Worm (Caenorhabditis elegans) whole organism, L1 larva: ENCODE measurements around the gene ZK470.4.

Experiments
- C16A3.4 ChIP-seq: fragments of 150-350 bp; optimal IDR thresholded peaks from 2 replicates; lab custom pipeline; 2014; ENCODE audit warnings: missing biosample characterization, missing genetic modification characterization
- C34B4.2 ChIP-seq: sonication (generic microtip); optimal IDR thresholded peaks from 2 replicates; lab custom pipeline; 2017; ENCODE audit warnings: mild to moderate bottlenecking, missing genetic modification characterization, missing compliant biosample characterization
- aly-2 ChIP-seq: fragments of 150-350 bp; optimal IDR thresholded peaks from 2 replicates; lab custom pipeline; 2014; ENCODE audit warnings: missing biosample characterization, missing genetic modification characterization
- ama-1 ChIP-seq: fragments of 150-350 bp; optimal IDR thresholded peaks from 2 replicates; lab custom pipeline; 2014
- blmp-1 ChIP-seq: fragments of 150-350 bp; optimal IDR thresholded peaks from 2 replicates; lab custom pipeline; 2014; ENCODE audit warnings: missing biosample characterization, missing genetic modification characterization
- ceh-8 ChIP-seq: fragments of 200-800 bp; sonication (Bioruptor generic); optimal IDR thresholded peaks from 2 replicates; lab custom pipeline; 2018; ENCODE audit warnings: mild to moderate bottlenecking, missing genetic modification characterization, moderate library complexity, missing compliant biosample characterization
- ceh-88 ChIP-seq: fragments of 200-800 bp; sonication (Bioruptor generic); IDR thresholded peaks from 2 replicates; pipeline ENCODE4 v1.3.6; 2022; ENCODE audit warnings: missing genetic modification characterization, missing compliant biosample characterization
- ces-1 ChIP-seq: fragments of 150-350 bp; optimal IDR thresholded peaks from 2 replicates; lab custom pipeline; 2014; ENCODE audit warnings: missing biosample characterization, missing genetic modification reagents, missing genetic modification characterization
- dpl-1 ChIP-seq, 3 experiments: fragments of 150-350 bp in 2 of 3; sonication (generic microtip) in 1 of 3; optimal IDR thresholded peaks; 2 replicates each; lab custom pipeline; 2014 to 2017; ENCODE audit warnings: missing biosample characterization in 3 of 3, missing genetic modification characterization in 3 of 3, missing genetic modification reagents in 3 of 3
- dsc-1 ChIP-seq: sonication (generic microtip); optimal IDR thresholded peaks from 2 replicates; lab custom pipeline; 2016; ENCODE audit warnings: mild to moderate bottlenecking, missing genetic modification characterization, missing compliant biosample characterization
- efl-1 ChIP-seq, 4 experiments: fragments of 150-350 bp; optimal IDR thresholded peaks in 3 of 4; peaks in 1 of 4; 1 replicate in 1 of 4; 2 replicates in 3 of 4; lab custom pipeline; 2014; ENCODE audit warnings: missing biosample characterization in 2 of 4, missing genetic modification characterization in 2 of 4, missing genetic modification reagents in 2 of 4
- efl-3 ChIP-seq: fragments of 200-800 bp; sonication (Bioruptor generic); optimal IDR thresholded peaks from 2 replicates; lab custom pipeline; 2018; ENCODE audit warnings: mild to moderate bottlenecking, missing genetic modification characterization, missing compliant biosample characterization
- egl-13 ChIP-seq: sonication (generic microtip); optimal IDR thresholded peaks from 2 replicates; lab custom pipeline; 2016; ENCODE audit warnings: missing genotype, missing genetic modification reagents, missing genetic modification characterization, missing compliant biosample characterization
- egl-27 ChIP-seq, 2 experiments: fragments of 150-350 bp in 1 of 2; sonication (generic microtip); optimal IDR thresholded peaks; 3 replicates each; lab custom pipeline; 2017 to 2018; ENCODE audit warnings: missing biosample characterization in 2 of 2, missing genetic modification characterization in 2 of 2, missing genetic modification reagents in 2 of 2
- elt-2 ChIP-seq: sonication (generic microtip); optimal IDR thresholded peaks from 2 replicates; lab custom pipeline; 2016; ENCODE audit warnings: missing genetic modification characterization, mild to moderate bottlenecking, inconsistent platforms, missing compliant biosample characterization, missing genetic modification reagents
- elt-3 ChIP-seq, 6 experiments: fragments of 150-350 bp in 1 of 6; sonication (generic microtip); optimal IDR thresholded peaks; 2 replicates each; lab custom pipeline; 2017 to 2018; ENCODE audit warnings: missing biosample characterization in 6 of 6, missing genetic modification characterization in 6 of 6, inconsistent platforms in 1 of 6
- fkh-4 ChIP-seq: sonication (generic microtip); optimal IDR thresholded peaks from 2 replicates; lab custom pipeline; 2016; ENCODE audit warnings: missing compliant biosample characterization, missing genetic modification characterization, borderline replicate concordance
- hpl-2 ChIP-seq: fragments of 150-350 bp; optimal IDR thresholded peaks from 2 replicates; lab custom pipeline; 2014; ENCODE audit warnings: missing biosample characterization, missing genetic modification reagents, missing genetic modification characterization
- isw-1 ChIP-seq: fragments of 200-800 bp; sonication (Bioruptor generic); IDR thresholded peaks from 2 replicates; pipeline ENCODE4 v1.3.6; 2022; ENCODE audit warnings: missing genetic modification characterization, missing compliant biosample characterization
- lin-13 ChIP-seq: fragments of 150-350 bp; optimal IDR thresholded peaks from 2 replicates; lab custom pipeline; 2014; ENCODE audit warnings: missing biosample characterization, missing genetic modification reagents, missing genetic modification characterization
- lin-14 ChIP-seq: fragments of 200-800 bp; sonication (Bioruptor generic); optimal IDR thresholded peaks from 2 replicates; lab custom pipeline; 2018; ENCODE audit warnings: mild to moderate bottlenecking, missing genetic modification characterization, moderate library complexity, missing compliant biosample characterization
- lin-35 ChIP-seq, 2 experiments: fragments of 150-350 bp; optimal IDR thresholded peaks; 2 replicates each; lab custom pipeline; 2014; ENCODE audit warnings: missing biosample characterization in 2 of 2, missing genetic modification characterization in 2 of 2, missing genetic modification reagents in 2 of 2
- lin-39 ChIP-seq: fragments of 150-350 bp; optimal IDR thresholded peaks from 2 replicates; lab custom pipeline; 2014; ENCODE audit warnings: missing biosample characterization, missing genetic modification reagents, missing genetic modification characterization
- lir-3 ChIP-seq: sonication (generic microtip); optimal IDR thresholded peaks from 2 replicates; lab custom pipeline; 2016; ENCODE audit warnings: mild to moderate bottlenecking, missing genetic modification characterization, moderate library complexity, missing compliant biosample characterization; ENCODE audit not compliant: poor library complexity
- lsy-2 ChIP-seq, 2 experiments: fragments of 150-350 bp; optimal IDR thresholded peaks; 2 replicates each; lab custom pipeline; 2014; ENCODE audit warnings: missing biosample characterization in 2 of 2, missing genetic modification characterization in 2 of 2
- mdl-1 ChIP-seq, 2 experiments: fragments of 150-350 bp; optimal IDR thresholded peaks; 2 replicates each; lab custom pipeline; 2014 to 2017; ENCODE audit warnings: missing biosample characterization in 2 of 2, missing genetic modification characterization in 2 of 2, inconsistent platforms in 1 of 2
- mef-2 ChIP-seq: fragments of 150-350 bp; optimal IDR thresholded peaks from 2 replicates; lab custom pipeline; 2014; ENCODE audit warnings: missing biosample characterization, missing genetic modification characterization
- mep-1 ChIP-seq: fragments of 150-350 bp; optimal IDR thresholded peaks from 2 replicates; lab custom pipeline; 2014; ENCODE audit warnings: missing biosample characterization, missing genetic modification characterization
- nhr-11 ChIP-seq: fragments of 150-350 bp; optimal IDR thresholded peaks from 2 replicates; lab custom pipeline; 2014; ENCODE audit warnings: missing biosample characterization, missing genetic modification characterization
- nhr-12 ChIP-seq: sonication (generic microtip); optimal IDR thresholded peaks from 2 replicates; lab custom pipeline; 2017; ENCODE audit warnings: missing biosample characterization, missing genetic modification characterization
- nhr-20 ChIP-seq: sonication (generic microtip); optimal IDR thresholded peaks from 2 replicates; lab custom pipeline; 2016; ENCODE audit warnings: mild to moderate bottlenecking, missing genetic modification characterization, missing compliant biosample characterization
- nhr-28 ChIP-seq: fragments of 150-350 bp; optimal IDR thresholded peaks from 2 replicates; lab custom pipeline; 2014; ENCODE audit warnings: missing biosample characterization, missing genetic modification characterization
- nhr-47 ChIP-seq: sonication (generic microtip); optimal IDR thresholded peaks from 2 replicates; lab custom pipeline; 2016; ENCODE audit warnings: mild to moderate bottlenecking, missing genetic modification characterization, moderate library complexity, missing compliant biosample characterization
- nhr-71 ChIP-seq: sonication (generic microtip); optimal IDR thresholded peaks from 2 replicates; lab custom pipeline; 2016; ENCODE audit warnings: mild to moderate bottlenecking, missing genetic modification characterization, moderate library complexity, missing compliant biosample characterization
- nhr-84 ChIP-seq: sonication (generic microtip); optimal IDR thresholded peaks from 2 replicates; lab custom pipeline; 2017; ENCODE audit warnings: missing biosample characterization, missing genetic modification characterization
- nhr-90 ChIP-seq: sonication (generic microtip); optimal IDR thresholded peaks from 2 replicates; lab custom pipeline; 2016; ENCODE audit warnings: mild to moderate bottlenecking, missing genetic modification characterization, missing compliant biosample characterization; ENCODE audit not compliant: poor library complexity
- pag-3 ChIP-seq: sonication (generic microtip); optimal IDR thresholded peaks from 2 replicates; lab custom pipeline; 2017; ENCODE audit warnings: missing genetic modification characterization, mild to moderate bottlenecking, missing compliant biosample characterization, antibody characterized with exemption, borderline replicate concordance; ENCODE audit not compliant: insufficient read depth
- pqm-1 ChIP-seq: sonication (generic microtip); optimal IDR thresholded peaks from 3 replicates; lab custom pipeline; 2017; ENCODE audit warnings: missing biosample characterization, missing genetic modification characterization
- rnt-1 ChIP-seq: sonication (generic microtip); optimal IDR thresholded peaks from 2 replicates; lab custom pipeline; 2016; ENCODE audit warnings: mild to moderate bottlenecking, missing genetic modification characterization, moderate library complexity, missing compliant biosample characterization
- skn-1 ChIP-seq: fragments of 150-350 bp; optimal IDR thresholded peaks from 2 replicates; lab custom pipeline; 2014; ENCODE audit warnings: missing biosample characterization, missing genetic modification characterization
- snpc-4 ChIP-seq: fragments of 150-350 bp; optimal IDR thresholded peaks from 2 replicates; lab custom pipeline; 2014; ENCODE audit warnings: missing biosample characterization, missing genetic modification characterization
- snu-23 ChIP-seq: sonication (generic microtip); optimal IDR thresholded peaks from 2 replicates; lab custom pipeline; 2016; ENCODE audit warnings: missing genetic modification characterization, missing compliant biosample characterization
- sox-4 ChIP-seq: sonication (generic microtip); optimal IDR thresholded peaks from 2 replicates; lab custom pipeline; 2016; ENCODE audit warnings: missing genetic modification characterization, missing compliant biosample characterization
- sptf-1 ChIP-seq: fragments of 150-350 bp; optimal IDR thresholded peaks from 2 replicates; lab custom pipeline; 2014; ENCODE audit warnings: missing biosample characterization, missing genetic modification characterization
- swsn-7 ChIP-seq: sonication (generic microtip); optimal IDR thresholded peaks from 2 replicates; lab custom pipeline; 2016; ENCODE audit warnings: missing genetic modification characterization, missing compliant biosample characterization
- tbx-2 ChIP-seq: sonication (generic microtip); optimal IDR thresholded peaks from 2 replicates; lab custom pipeline; 2016; ENCODE audit warnings: missing genetic modification characterization, missing compliant biosample characterization
- vab-15 ChIP-seq: sonication (generic microtip); optimal IDR thresholded peaks from 2 replicates; lab custom pipeline; 2017; ENCODE audit warnings: missing genotype, mild to moderate bottlenecking, missing genetic modification characterization, missing compliant biosample characterization
- zag-1 ChIP-seq: fragments of 150-350 bp; optimal IDR thresholded peaks from 2 replicates; lab custom pipeline; 2014; ENCODE audit warnings: missing biosample characterization, missing genetic modification characterization
- ztf-4 ChIP-seq: fragments of 150-350 bp; optimal IDR thresholded peaks from 2 replicates; lab custom pipeline; 2014; ENCODE audit warnings: missing biosample characterization, missing genetic modification characterization

Gene ZK470.4

DNA sequence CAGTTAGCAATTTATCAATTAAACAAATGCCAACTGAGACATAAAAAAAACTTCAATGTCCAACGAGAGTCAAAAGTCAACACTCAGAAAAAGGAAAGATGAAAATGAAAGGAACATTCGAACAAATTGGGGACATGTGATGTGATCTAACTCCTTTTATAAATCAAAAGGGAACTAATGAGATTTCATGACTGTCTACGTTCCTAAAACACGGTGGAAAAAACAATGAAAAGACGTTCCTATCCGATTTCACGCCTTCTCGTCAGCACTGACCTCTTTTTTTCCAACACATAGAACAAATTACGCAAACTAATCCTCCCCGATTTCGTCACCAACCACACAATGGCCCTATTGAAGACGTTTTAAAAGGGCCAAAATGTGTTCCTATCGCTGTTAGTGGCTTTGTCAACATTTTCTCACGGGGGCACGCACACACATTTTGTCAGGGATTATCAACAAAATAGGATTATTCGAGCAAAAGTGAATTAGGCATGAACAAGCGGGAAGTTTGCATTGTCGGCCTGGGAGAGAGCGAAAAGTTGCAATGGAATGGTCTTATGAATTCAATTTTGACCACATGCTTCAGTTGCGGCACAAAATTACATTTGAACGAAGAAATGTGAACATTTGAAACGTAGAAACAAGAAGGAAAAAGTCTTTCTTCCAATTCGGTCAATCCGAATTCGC, 19.8 kb upstream of the ZK470.4 start:
- TF ChIP-seq nhr-47 (tag; lab: Kevin White, UChicago) = no peak
- peak; percentile 13 for TF ChIP-seq lin-14
- no peak for TF ChIP-seq efl-1 (optimal IDR thresholded peaks at IDR 0.05; lab: Kevin White, UChicago)
- peak in 1 of 2 experiments; percentile 60 for TF ChIP-seq efl-1 (GFP tag; optimal IDR thresholded peaks at IDR 0.05 in 1 of 2; lab: Kevin White, UChicago)
- no peak for TF ChIP-seq ztf-4 (tag; lab: Kevin White, UChicago)
- peak; percentile 32 for TF ChIP-seq blmp-1 (tag; lab: Kevin White, UChicago)

DNA sequence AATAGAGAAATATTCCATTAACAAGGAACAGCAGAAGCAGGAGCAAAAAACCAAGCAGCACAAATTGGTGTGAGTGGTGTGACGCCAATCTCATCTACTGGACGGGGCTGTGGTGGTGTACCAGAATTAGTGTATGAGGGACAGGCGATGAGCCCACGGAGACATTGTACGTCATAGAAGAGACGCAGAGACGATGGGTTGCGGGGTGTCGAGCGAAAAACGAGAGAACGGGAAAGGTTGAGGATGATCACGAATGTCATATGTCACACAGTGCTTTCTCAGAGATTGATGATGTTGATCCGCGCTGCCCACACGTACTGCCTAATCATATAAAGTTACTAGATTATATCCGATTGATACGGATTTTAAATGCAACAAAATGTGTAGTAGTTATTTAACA, 18.3 kb upstream of the ZK470.4 start:
- TF ChIP-seq lin-35 (GFP tag; optimal IDR thresholded peaks at IDR 0.05; lab: Kevin White, UChicago) (peak in 1 of 2 experiments; percentile 8), lsy-2 (tag; optimal IDR thresholded peaks at IDR 0.05; lab: Kevin White, UChicago) (no peak), fkh-4 (tag; lab: Kevin White, UChicago) (no peak), dsc-1 (peak; percentile 67), nhr-28 (tag; lab: Kevin White, UChicago) (no peak), tbx-2 (tag; lab: Kevin White, UChicago) (peak; percentile 26), ceh-88 (no peak), nhr-11 (tag; lab: Kevin White, UChicago) (no peak), snu-23 (GFP tag; lab: Kevin White, UChicago) (peak; percentile 50), C16A3.4 (tag; lab: Kevin White, UChicago) (no peak), nhr-84 (tag; lab: Kevin White, UChicago) (no peak), swsn-7 (no peak), nhr-47 (tag; lab: Kevin White, UChicago) (peak; percentile 31), isw-1 (GFP tag; lab: Robert Waterston, UW) (no peak), rnt-1 (tag; lab: Kevin White, UChicago) (peak; percentile 62), dpl-1 (GFP tag; optimal IDR thresholded peaks at IDR 0.05; lab: Kevin White, UChicago) (no peak), skn-1 (tag; lab: Kevin White, UChicago) (peak; percentile 22), sptf-1 (tag; lab: Kevin White, UChicago) (no peak), lir-3 (tag; lab: Kevin White, UChicago) (no peak), vab-15 (no peak), nhr-20 (tag; lab: Kevin White, UChicago) (peak; percentile 30), ceh-8 (GFP tag; lab: Kevin White, UChicago) (no peak), hpl-2 (GFP tag; lab: Kevin White, UChicago) (no peak), mep-1 (peak; percentile 20), nhr-71 (tag; lab: Kevin White, UChicago) (peak; percentile 58), zag-1 (tag; lab: Kevin White, UChicago) (no peak), aly-2 (no peak), egl-27 (tag; optimal IDR thresholded peaks at IDR 0.05; lab: Kevin White, UChicago) (no peak), efl-3 (GFP tag; lab: Kevin White, UChicago) (no peak), sox-4 (tag; lab: Kevin White, UChicago) (no peak), ces-1 (GFP tag; lab: Kevin White, UChicago) (no peak), pag-3 (tag; lab: Kevin White, UChicago) (no peak), nhr-12 (no peak), lin-39 (tag; lab: Kevin White, UChicago) (no peak), nhr-90 (tag; lab: Kevin White, UChicago) (peak; percentile 10), snpc-4 (no peak), elt-3 (tag; optimal IDR thresholded peaks at IDR 0.05; lab: Kevin White, UChicago) (peak in 2 of 6 experiments; percentile 30 to 56), lin-13 (no peak), mdl-1 (tag; optimal IDR thresholded peaks at IDR 0.05; lab: Kevin White, UChicago) (peak in 1 of 2 experiments; percentile 22), pqm-1 (tag; lab: Kevin White, UChicago) (no peak), egl-13 (tag; lab: Kevin White, UChicago) (peak; percentile 64), ama-1 (no peak), lin-14 (peak; percentile 78), elt-2 (no peak), C34B4.2 (no peak), mef-2 (tag; lab: Kevin White, UChicago) (no peak)
